Worm (Caenorhabditis elegans) whole organism, L4/young adult: ENCODE measurements around the gene Y53F4B.24.

Source experiments
- W03F9.2 ChIP-seq: fragments of 150-350 bp; optimal IDR thresholded peaks from 2 replicates; lab custom pipeline; 2014; ENCODE audit warnings: missing biosample characterization, missing genetic modification characterization
- dao-5 ChIP-seq: sonication (generic microtip); optimal IDR thresholded peaks from 2 replicates; lab custom pipeline; 2016; ENCODE audit warnings: missing genotype, missing genetic modification characterization, moderate library complexity, missing compliant biosample characterization
- him-1 ChIP-seq: sonication (generic microtip); optimal IDR thresholded peaks from 2 replicates; lab custom pipeline; 2016; ENCODE audit warnings: missing genotype, missing genetic modification reagents, missing genetic modification characterization, missing compliant biosample characterization

- TF ChIP-seq him-1 (tag; lab: Kevin White, UChicago) (no peak), W03F9.2 (tag; lab: Kevin White, UChicago) (no peak), dao-5 (tag; lab: Kevin White, UChicago) (no peak)
Observed at ce11 chrII:15164453-15164852, 30.2 kb upstream of the Y53F4B.24 start, which contains the start of gene gst-26.
